Worm (Caenorhabditis elegans) whole organism, late embryonic: ENCODE results near the gene srx-88.

ENCODE experiments used
- F13H6.1 ChIP-seq: sonication (generic microtip); optimal IDR thresholded peaks from 2 replicates; lab custom pipeline; 2016; ENCODE audit warnings: missing genetic modification characterization, missing compliant biosample characterization
- K02D7.2 ChIP-seq: sonication (generic microtip); optimal IDR thresholded peaks from 2 replicates; lab custom pipeline; 2017; ENCODE audit warnings: mild to moderate bottlenecking, missing genetic modification characterization, missing compliant biosample characterization
- K09A11.1 ChIP-seq: sonication (generic microtip); optimal IDR thresholded peaks from 2 replicates; lab custom pipeline; 2017; ENCODE audit warnings: antibody characterized with exemption, mild to moderate bottlenecking, missing genetic modification characterization, missing compliant biosample characterization; ENCODE audit not compliant: insufficient read depth
- Y22D7AL.16 ChIP-seq: sonication (generic microtip); optimal IDR thresholded peaks from 2 replicates; lab custom pipeline; 2016; ENCODE audit warnings: missing genetic modification characterization, missing compliant biosample characterization
- ahr-1 ChIP-seq: sonication (generic microtip); optimal IDR thresholded peaks from 2 replicates; lab custom pipeline; 2016; ENCODE audit warnings: missing genetic modification characterization, missing compliant biosample characterization
- ama-1 ChIP-seq: fragments of 150-350 bp; optimal IDR thresholded peaks from 2 replicates; lab custom pipeline; 2014
- ceh-18 ChIP-seq: sonication (generic microtip); optimal IDR thresholded peaks from 2 replicates; lab custom pipeline; 2016; ENCODE audit warnings: missing genetic modification characterization, missing compliant biosample characterization
- ceh-19 ChIP-seq: fragments of 200-800 bp; sonication (Bioruptor generic); optimal IDR thresholded peaks from 2 replicates; lab custom pipeline; 2018; ENCODE audit warnings: mild to moderate bottlenecking, missing genetic modification characterization, missing compliant biosample characterization
- ceh-24 ChIP-seq: sonication (generic microtip); optimal IDR thresholded peaks from 2 replicates; lab custom pipeline; 2016; ENCODE audit warnings: mild to moderate bottlenecking, missing genetic modification characterization, missing compliant biosample characterization
- ceh-30 ChIP-seq: fragments of 150-350 bp; optimal IDR thresholded peaks from 2 replicates; lab custom pipeline; 2014; ENCODE audit warnings: missing biosample characterization, missing genetic modification characterization
- ceh-31 ChIP-seq: sonication (generic microtip); optimal IDR thresholded peaks from 2 replicates; lab custom pipeline; 2016; ENCODE audit warnings: missing genetic modification characterization, missing compliant biosample characterization
- ceh-45 ChIP-seq: fragments of 200-800 bp; sonication (Bioruptor generic); IDR thresholded peaks from 2 replicates; pipeline ENCODE4 v1.3.6; 2022; ENCODE audit warnings: missing genetic modification reagents, missing genetic modification characterization, missing compliant biosample characterization
- ceh-48 ChIP-seq: sonication (generic microtip); optimal IDR thresholded peaks from 2 replicates; lab custom pipeline; 2016; ENCODE audit warnings: missing genetic modification characterization, inconsistent platforms, missing compliant biosample characterization
- che-1 ChIP-seq: sonication (generic microtip); optimal IDR thresholded peaks from 2 replicates; lab custom pipeline; 2016; ENCODE audit warnings: mild to moderate bottlenecking, missing genetic modification characterization, missing compliant biosample characterization
- elt-4 ChIP-seq: sonication (generic microtip); optimal IDR thresholded peaks from 2 replicates; lab custom pipeline; 2016; ENCODE audit warnings: missing genetic modification characterization, missing compliant biosample characterization
- eyg-1 ChIP-seq: sonication (generic microtip); optimal IDR thresholded peaks from 2 replicates; lab custom pipeline; 2016; ENCODE audit warnings: missing genotype, missing genetic modification characterization, missing compliant biosample characterization
- fax-1 ChIP-seq: sonication (generic microtip); optimal IDR thresholded peaks from 2 replicates; lab custom pipeline; 2016; ENCODE audit warnings: missing genotype, missing genetic modification characterization, missing compliant biosample characterization
- gmeb-2 ChIP-seq: sonication (generic microtip); optimal IDR thresholded peaks from 2 replicates; lab custom pipeline; 2016; ENCODE audit warnings: missing genetic modification characterization, inconsistent platforms, missing compliant biosample characterization
- hlh-13 ChIP-seq: fragments of 200-800 bp; sonication (Bioruptor generic); optimal IDR thresholded peaks from 2 replicates; lab custom pipeline; 2018; ENCODE audit warnings: mild to moderate bottlenecking, missing genetic modification characterization, missing compliant biosample characterization
- hlh-6 ChIP-seq: sonication (generic microtip); optimal IDR thresholded peaks from 2 replicates; lab custom pipeline; 2016; ENCODE audit warnings: missing genotype, missing genetic modification characterization, missing compliant biosample characterization
- hlh-8 ChIP-seq: sonication (generic microtip); optimal IDR thresholded peaks from 2 replicates; lab custom pipeline; 2016; ENCODE audit warnings: missing genotype, missing genetic modification characterization, missing compliant biosample characterization
- lin-11 ChIP-seq: fragments of 200-800 bp; sonication (Bioruptor generic); optimal IDR thresholded peaks from 2 replicates; lab custom pipeline; 2018; ENCODE audit warnings: mild to moderate bottlenecking, missing genetic modification characterization, missing compliant biosample characterization
- nhr-11 ChIP-seq: fragments of 150-350 bp; optimal IDR thresholded peaks from 2 replicates; lab custom pipeline; 2014; ENCODE audit warnings: missing biosample characterization, missing genetic modification characterization
- npax-4 ChIP-seq: sonication (generic microtip); optimal IDR thresholded peaks from 2 replicates; lab custom pipeline; 2016; ENCODE audit warnings: missing genetic modification characterization, missing compliant biosample characterization
- pag-3 ChIP-seq: sonication (generic microtip); optimal IDR thresholded peaks from 2 replicates; lab custom pipeline; 2016; ENCODE audit warnings: missing compliant biosample characterization, missing genetic modification characterization, borderline replicate concordance
- pat-9 ChIP-seq: fragments of 200-800 bp; sonication (Bioruptor generic); optimal IDR thresholded peaks from 2 replicates; lab custom pipeline; 2018; ENCODE audit warnings: mild to moderate bottlenecking, missing genetic modification characterization, moderate library complexity, missing compliant biosample characterization
- pha-2 ChIP-seq: sonication (generic microtip); optimal IDR thresholded peaks from 2 replicates; lab custom pipeline; 2017; ENCODE audit warnings: mild to moderate bottlenecking, missing genetic modification characterization, missing compliant biosample characterization
- ref-2 ChIP-seq: sonication (generic microtip); optimal IDR thresholded peaks from 2 replicates; lab custom pipeline; 2016; ENCODE audit warnings: missing genetic modification characterization, missing compliant biosample characterization
- rnt-1 ChIP-seq: sonication (generic microtip); optimal IDR thresholded peaks from 2 replicates; lab custom pipeline; 2016; ENCODE audit warnings: missing genetic modification characterization, missing compliant biosample characterization
- sox-2 ChIP-seq: fragments of 200-800 bp; sonication (Bioruptor generic); IDR thresholded peaks from 2 replicates; pipeline ENCODE4 v1.3.6; 2022; ENCODE audit warnings: missing genetic modification reagents, missing genetic modification characterization, missing compliant biosample characterization
- sox-4 ChIP-seq: sonication (generic microtip); optimal IDR thresholded peaks from 2 replicates; lab custom pipeline; 2017; ENCODE audit warnings: mild to moderate bottlenecking, missing genetic modification characterization, inconsistent platforms, missing compliant biosample characterization
- syd-9 ChIP-seq: sonication (generic microtip); optimal IDR thresholded peaks from 2 replicates; lab custom pipeline; 2016; ENCODE audit warnings: mild to moderate bottlenecking, missing genetic modification characterization, moderate library complexity, missing compliant biosample characterization
- tbx-2 ChIP-seq: sonication (generic microtip); optimal IDR thresholded peaks from 2 replicates; lab custom pipeline; 2016; ENCODE audit warnings: missing genetic modification characterization, missing compliant biosample characterization
- tbx-7 ChIP-seq: sonication (generic microtip); optimal IDR thresholded peaks from 2 replicates; lab custom pipeline; 2016; ENCODE audit warnings: missing genotype, missing genetic modification characterization, missing compliant biosample characterization
- unc-42 ChIP-seq: sonication (generic microtip); optimal IDR thresholded peaks from 2 replicates; lab custom pipeline; 2016; ENCODE audit warnings: missing genotype, missing genetic modification characterization, missing compliant biosample characterization
- unc-55 ChIP-seq: sonication (generic microtip); optimal IDR thresholded peaks from 2 replicates; lab custom pipeline; 2017; ENCODE audit warnings: missing biosample characterization, missing genetic modification reagents, missing genetic modification characterization
- zip-5 ChIP-seq: sonication (generic microtip); optimal IDR thresholded peaks from 2 replicates; lab custom pipeline; 2016; ENCODE audit warnings: missing genetic modification characterization, missing compliant biosample characterization

Gene srx-88

DNA sequence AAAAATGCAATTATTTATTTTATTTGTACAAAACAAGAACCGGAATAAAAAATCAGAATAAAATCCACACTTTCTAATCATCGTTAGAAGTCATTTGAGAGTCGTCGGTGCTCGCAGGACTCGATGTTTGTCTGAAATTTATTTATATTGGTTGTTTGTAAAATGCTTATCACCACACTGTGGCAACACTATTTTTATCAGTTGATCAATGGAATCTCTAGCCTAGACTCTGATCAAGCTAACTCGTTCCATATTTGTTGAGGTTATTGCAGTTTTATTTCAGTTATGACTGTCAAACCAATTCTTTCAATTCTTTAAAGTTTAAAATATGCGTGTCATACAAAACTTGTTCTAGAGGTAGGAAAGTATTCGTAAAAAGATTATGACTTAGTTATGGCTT is 21.2 kb downstream of the srx-88 start, which contains the start of gene dhs-20:
dhs-20 (minus strand) TSS at position 80 of the 400 bp plus-strand sequence.
- no peak for TF ChIP-seq F13H6.1 (tag; lab: Kevin White, UChicago)
- no peak for TF ChIP-seq ceh-48 (tag; lab: Kevin White, UChicago)
- no peak for TF ChIP-seq fax-1 (tag; lab: Kevin White, UChicago)
- TF ChIP-seq syd-9 (tag; lab: Kevin White, UChicago), result no peak
- no peak for TF ChIP-seq gmeb-2 (tag; lab: Kevin White, UChicago)
- TF ChIP-seq ceh-24 (tag; lab: Kevin White, UChicago), result no peak
- no peak for TF ChIP-seq pha-2 (tag; lab: Kevin White, UChicago)
- no peak for TF ChIP-seq sox-4 (tag; lab: Kevin White, UChicago)
- TF ChIP-seq hlh-13 (GFP tag; lab: Kevin White, UChicago), result no peak
- TF ChIP-seq ceh-31, result no peak
- TF ChIP-seq zip-5 (tag; lab: Kevin White, UChicago), result no peak
- no peak for TF ChIP-seq tbx-2 (tag; lab: Kevin White, UChicago)
- no peak for TF ChIP-seq pat-9
- no peak for TF ChIP-seq Y22D7AL.16
- TF ChIP-seq sox-2 (GFP tag; lab: Robert Waterston, UW), result no peak
- no peak for TF ChIP-seq ceh-18 (tag; lab: Kevin White, UChicago)
- no peak for TF ChIP-seq ceh-19 (GFP tag; lab: Kevin White, UChicago)
- no peak for TF ChIP-seq ama-1 (lab: Kevin White, UChicago)
- TF ChIP-seq, all 69 proteins: peak for 0

DNA sequence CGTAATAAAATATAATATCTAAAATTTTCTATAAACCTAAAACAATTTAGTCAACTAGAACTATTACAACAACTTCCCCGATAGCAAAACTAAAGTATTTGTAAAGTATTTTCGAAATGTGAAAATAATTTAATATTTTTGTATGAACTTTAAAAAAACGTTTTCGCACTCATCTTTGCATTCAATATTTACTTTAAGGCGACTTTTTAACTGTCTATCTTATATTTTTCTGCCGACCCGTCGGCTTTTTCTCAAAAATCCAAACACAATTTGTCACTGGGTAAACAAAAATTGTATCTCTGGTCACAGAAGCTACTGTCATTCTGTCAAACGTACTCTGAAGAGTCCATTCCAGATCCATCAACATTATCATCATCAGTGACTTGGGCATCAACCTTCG is 21.9 kb downstream of the srx-88 start:
- TF ChIP-seq ceh-45, result no peak
- TF ChIP-seq unc-42 (tag; lab: Kevin White, UChicago), result no peak
- no peak for TF ChIP-seq ceh-30 (tag; lab: Kevin White, UChicago)
- TF ChIP-seq che-1 (tag; lab: Kevin White, UChicago), result no peak
- TF ChIP-seq rnt-1 (tag; lab: Kevin White, UChicago), result no peak
- no peak for TF ChIP-seq syd-9 (tag; lab: Kevin White, UChicago)
- TF ChIP-seq ahr-1 (tag; lab: Kevin White, UChicago), result no peak
- TF ChIP-seq lin-11, result no peak
- no peak for TF ChIP-seq sox-2 (GFP tag; lab: Robert Waterston, UW)
- TF ChIP-seq hlh-8, result no peak
- no peak for TF ChIP-seq K09A11.1

- TF ChIP-seq hlh-6, result no peak
- no peak for TF ChIP-seq elt-4 (tag; lab: Kevin White, UChicago)
- TF ChIP-seq npax-4 (tag; lab: Kevin White, UChicago), result no peak
- no peak for TF ChIP-seq pag-3 (tag; lab: Kevin White, UChicago)
- no peak for TF ChIP-seq unc-42 (tag; lab: Kevin White, UChicago)
- TF ChIP-seq ceh-48 (tag; lab: Kevin White, UChicago), result no peak
- TF ChIP-seq pha-2 (tag; lab: Kevin White, UChicago), result no peak
- TF ChIP-seq tbx-7, result no peak
- no peak for TF ChIP-seq hlh-8
- no peak for TF ChIP-seq unc-55 (GFP tag; lab: Kevin White, UChicago)
- no peak for TF ChIP-seq nhr-11 (tag; lab: Kevin White, UChicago)
- TF ChIP-seq lin-11, result no peak
- TF ChIP-seq, all 69 proteins: peak for 0
Observed at ce11 chrV:11606424-11606823, 23.1 kb downstream of the srx-88 start, which contains the start of gene idpp-16. Gene idpp-16 (minus strand): TSS chrV:11606524.

- TF ChIP-seq pag-3 (tag; lab: Kevin White, UChicago), result no peak
- TF ChIP-seq K02D7.2 (tag; lab: Kevin White, UChicago), result no peak
- no peak for TF ChIP-seq eyg-1 (tag; lab: Kevin White, UChicago)
- no peak for TF ChIP-seq Y22D7AL.16
- TF ChIP-seq ref-2 (tag; lab: Kevin White, UChicago), result no peak
Observed at ce11 chrV:11610049-11610448, 26.7 kb downstream of the srx-88 start, which contains the start of gene piit-1. Gene piit-1 (minus strand): TSS chrV:11610149.
